Fruit fly (Drosophila melanogaster) whole organism, adult: Measurements from ENCODE around the gene Sam-S.
A peak's percentile ranks its signal among the peaks of the same experiment; 100 is the strongest.

Experiments used
- CG11617 ChIP-seq: fragments of 200-800 bp; sonication (Bioruptor generic); optimal IDR thresholded peaks from 2 replicates; lab custom pipeline; 2017; ENCODE audit warnings: mild to moderate bottlenecking, missing biosample characterization, missing genetic modification reagents, missing genetic modification characterization
- CG12768 ChIP-seq: fragments of 200-800 bp; sonication (Bioruptor generic); optimal IDR thresholded peaks from 2 replicates; lab custom pipeline; 2017; ENCODE audit warnings: missing biosample characterization, missing genetic modification characterization, mild to moderate bottlenecking, moderate library complexity, missing genetic modification reagents
- CG14711 ChIP-seq: fragments of 200-800 bp; sonication (Bioruptor generic); optimal IDR thresholded peaks from 2 replicates; lab custom pipeline; 2018; ENCODE audit warnings: missing biosample characterization, mild to moderate bottlenecking, missing genetic modification characterization, moderate library complexity
- CG1620 ChIP-seq: fragments of 200-800 bp; sonication (Bioruptor generic); optimal IDR thresholded peaks from 2 replicates; lab custom pipeline; 2016; ENCODE audit warnings: missing biosample characterization, missing genetic modification characterization
- CG33017 ChIP-seq: fragments of 200-800 bp; sonication (Bioruptor generic); optimal IDR thresholded peaks from 2 replicates; lab custom pipeline; 2018; ENCODE audit warnings: missing biosample characterization, mild to moderate bottlenecking, missing genetic modification characterization, moderate library complexity
- CG5204 ChIP-seq: fragments of 200-800 bp; sonication (Bioruptor generic); optimal IDR thresholded peaks from 2 replicates; lab custom pipeline; 2016; ENCODE audit warnings: missing biosample characterization, missing genetic modification characterization
- CG7045 ChIP-seq: fragments of 200-800 bp; sonication (Bioruptor generic); optimal IDR thresholded peaks from 2 replicates; lab custom pipeline; 2017; ENCODE audit warnings: missing biosample characterization, mild to moderate bottlenecking, missing genetic modification characterization
- CG7101 ChIP-seq: fragments of 200-800 bp; sonication (Bioruptor generic); optimal IDR thresholded peaks from 2 replicates; lab custom pipeline; 2018; ENCODE audit warnings: missing biosample characterization, mild to moderate bottlenecking, missing genetic modification characterization, moderate library complexity
- Clk ChIP-seq: fragments of 200-800 bp; sonication (Bioruptor generic); optimal IDR thresholded peaks from 2 replicates; lab custom pipeline; 2017; ENCODE audit warnings: missing biosample characterization, missing genetic modification characterization
- Crg-1 ChIP-seq: fragments of 200-800 bp; sonication (Bioruptor generic); optimal IDR thresholded peaks from 2 replicates; lab custom pipeline; 2016; ENCODE audit warnings: missing biosample characterization, missing genetic modification characterization
- Hr96 ChIP-seq: fragments of 200-800 bp; sonication (Bioruptor generic); optimal IDR thresholded peaks from 2 replicates; lab custom pipeline; 2016; ENCODE audit warnings: missing biosample characterization, missing genetic modification characterization
- Mnt ChIP-seq: fragments of 200-800 bp; sonication (Bioruptor generic); optimal IDR thresholded peaks from 2 replicates; lab custom pipeline; 2016; ENCODE audit warnings: missing biosample characterization, mild to moderate bottlenecking, missing genetic modification characterization
- bab1 ChIP-seq: fragments of 200-800 bp; sonication (Bioruptor generic); optimal IDR thresholded peaks from 3 replicates; lab custom pipeline; 2019; ENCODE audit warnings: missing biosample characterization, mild to moderate bottlenecking, missing genetic modification characterization, moderate library complexity
- cic ChIP-seq: fragments of 200-800 bp; sonication (Bioruptor generic); optimal IDR thresholded peaks from 2 replicates; lab custom pipeline; 2017; ENCODE audit warnings: missing biosample characterization, mild to moderate bottlenecking, missing genetic modification characterization, moderate library complexity
- cnc ChIP-seq, 2 experiments: fragments of >200 bp; optimal IDR thresholded peaks; 2 replicates each; lab custom pipeline; 2017
- kay ChIP-seq: fragments of 200-800 bp; sonication (Bioruptor generic); peaks from one replicate; lab custom pipeline; 2016; ENCODE audit warnings: missing biosample characterization, missing genetic modification characterization, borderline replicate concordance
- ovo ChIP-seq: fragments of 200-800 bp; sonication (Bioruptor generic); optimal IDR thresholded peaks from 2 replicates; lab custom pipeline; 2016; ENCODE audit warnings: missing biosample characterization, missing genetic modification characterization
- pad ChIP-seq: fragments of 200-800 bp; sonication (Bioruptor generic); optimal IDR thresholded peaks from 3 replicates; lab custom pipeline; 2017; ENCODE audit warnings: missing biosample characterization, missing genetic modification characterization, mild to moderate bottlenecking, moderate library complexity, missing genetic modification reagents
- tj ChIP-seq: fragments of 200-800 bp; sonication (Bioruptor generic); optimal IDR thresholded peaks from 3 replicates; lab custom pipeline; 2017; ENCODE audit warnings: missing biosample characterization, mild to moderate bottlenecking, missing genetic modification characterization, moderate library complexity
- toe ChIP-seq: fragments of 200-800 bp; sonication (Bioruptor generic); optimal IDR thresholded peaks from 2 replicates; lab custom pipeline; 2016; ENCODE audit warnings: missing biosample characterization, missing genetic modification characterization

The Sam-S gene

DNA sequence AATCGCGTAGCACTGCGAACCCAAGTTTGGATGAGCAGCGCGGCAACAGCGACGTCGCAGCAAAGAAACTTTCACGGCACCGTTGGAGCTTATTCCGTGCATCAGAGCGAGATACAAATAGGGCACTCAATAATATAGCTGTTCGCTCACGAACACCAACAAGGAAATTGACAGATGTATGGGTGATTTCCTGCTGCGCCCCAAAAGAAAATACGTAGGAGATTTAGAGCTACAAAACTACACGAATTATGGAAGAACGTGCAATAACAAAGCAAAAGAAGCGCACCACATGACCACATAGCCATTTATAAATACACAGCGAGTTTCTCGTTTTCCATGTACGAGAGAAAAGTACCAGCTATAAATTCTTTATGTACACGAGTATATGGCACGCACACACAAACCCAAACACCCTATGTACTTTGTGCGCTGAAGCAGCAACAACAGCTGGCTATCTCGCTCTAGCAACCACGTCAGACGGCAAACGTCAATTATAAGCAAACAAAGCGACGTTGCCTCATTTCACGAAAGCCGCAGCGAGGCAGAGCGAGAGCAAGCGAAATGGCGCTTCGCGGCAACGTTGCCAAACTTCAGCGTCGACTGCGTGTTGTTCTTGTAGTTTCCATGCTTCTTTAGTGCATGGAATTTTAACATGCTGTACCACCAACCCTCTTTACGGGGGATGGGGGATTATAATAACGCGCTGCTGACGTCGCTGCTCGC is 54.9 kb downstream of the Sam-S start:
- TF ChIP-seq Crg-1 (peak; percentile 67), pad (GFP tag; lab: Kevin White, UChicago) (peak; percentile 75), CG11617 (GFP tag; lab: Kevin White, UChicago) (peak; percentile 80), CG7101 (tag; lab: Kevin White, UChicago) (peak; percentile 88), Clk (GFP tag; lab: Kevin White, UChicago) (peak; percentile 97), kay (GFP tag; lab: Kevin White, UChicago) (peak; percentile 100), CG14711 (peak; percentile 65), cnc (optimal IDR thresholded peaks at IDR 0.05; lab: Kevin White, UChicago) (no peak), Hr96 (GFP tag; lab: Kevin White, UChicago) (peak; percentile 88), tj (GFP tag; lab: Kevin White, UChicago) (peak; percentile 86), CG33017 (peak; percentile 82), CG5204 (GFP tag; lab: Kevin White, UChicago) (peak; percentile 45), ovo (GFP tag; lab: Kevin White, UChicago) (peak; percentile 96), CG12768 (peak; percentile 83), toe (peak; percentile 94), bab1 (peak; percentile 97), Mnt (GFP tag; lab: Kevin White, UChicago) (peak; percentile 89), CG1620 (no peak), CG7045 (peak; percentile 76), cic (GFP tag; lab: Kevin White, UChicago) (peak; percentile 98)

DNA sequence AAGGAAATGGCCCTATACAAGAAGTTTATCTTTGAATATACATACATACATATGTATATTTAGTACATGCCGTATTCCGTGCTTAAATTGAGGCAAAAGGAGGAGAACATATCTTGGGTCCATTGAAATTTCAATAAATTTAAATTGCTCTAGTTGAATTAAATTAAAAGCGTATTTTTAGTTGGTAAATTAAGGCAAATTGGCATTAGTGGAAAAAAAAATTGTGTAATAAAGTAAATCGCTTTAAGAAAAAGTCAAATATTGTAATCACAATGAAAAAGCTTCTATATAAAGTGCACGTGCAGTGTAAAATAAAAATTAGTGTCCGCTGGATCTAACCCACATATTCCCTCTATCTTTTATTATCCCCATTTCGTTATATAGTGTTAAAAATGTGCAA is 55.5 kb downstream of the Sam-S start:
- TF ChIP-seq Mnt (GFP tag; lab: Kevin White, UChicago) (no peak), CG5204 (GFP tag; lab: Kevin White, UChicago) (no peak), cic (GFP tag; lab: Kevin White, UChicago) (no peak), tj (GFP tag; lab: Kevin White, UChicago) (no peak), Hr96 (GFP tag; lab: Kevin White, UChicago) (no peak), cnc (optimal IDR thresholded peaks at IDR 0.05; lab: Kevin White, UChicago) (no peak), CG33017 (no peak), CG7101 (tag; lab: Kevin White, UChicago) (no peak), ovo (GFP tag; lab: Kevin White, UChicago) (no peak), CG1620 (no peak)

DNA sequence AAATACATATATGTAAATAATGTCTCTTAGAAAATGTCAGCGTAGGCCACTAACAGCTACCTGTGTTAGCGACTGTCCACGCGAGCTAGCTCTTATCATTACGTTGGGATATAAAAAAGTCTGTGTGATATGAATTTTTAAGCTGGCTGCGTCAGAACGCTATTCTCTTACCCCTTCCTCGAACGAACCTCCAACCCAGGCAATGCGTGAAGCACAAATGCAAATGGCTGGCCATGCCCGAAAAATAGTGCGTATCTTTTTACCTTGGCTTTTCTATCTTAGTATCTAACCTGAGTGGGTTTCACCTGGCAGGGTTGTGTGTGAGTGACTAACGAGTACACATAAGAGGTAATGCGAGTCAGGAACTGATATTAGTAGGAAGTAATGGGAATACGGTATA is 56.5 kb downstream of the Sam-S start:
- TF ChIP-seq Clk (GFP tag; lab: Kevin White, UChicago) (no peak), cnc (optimal IDR thresholded peaks at IDR 0.05; lab: Kevin White, UChicago) (no peak), tj (GFP tag; lab: Kevin White, UChicago) (no peak), bab1 (no peak), CG7101 (tag; lab: Kevin White, UChicago) (no peak), toe (no peak), CG14711 (no peak), Crg-1 (no peak), Hr96 (GFP tag; lab: Kevin White, UChicago) (no peak), cic (GFP tag; lab: Kevin White, UChicago) (no peak), ovo (GFP tag; lab: Kevin White, UChicago) (no peak), CG1620 (no peak), CG5204 (GFP tag; lab: Kevin White, UChicago) (no peak), Mnt (GFP tag; lab: Kevin White, UChicago) (no peak), CG7045 (no peak), CG33017 (no peak)
